Fruit fly (Drosophila melanogaster): ENCODE data around the gene CG6236.

- TF ChIP-seq OdsH (GFP tag; optimal IDR thresholded peaks at IDR 0.05), result no peak
- no peak for TF ChIP-seq ss (GFP tag; optimal IDR thresholded peaks at IDR 0.05)
- no peak for TF ChIP-seq Smox (GFP tag; optimal IDR thresholded peaks at IDR 0.05)
- TF ChIP-seq Met (GFP tag; optimal IDR thresholded peaks at IDR 0.05), result no peak
Observed at dm6 chr3R:15320747-15321085, 7.4 kb downstream of the CG6236 start, which contains the start of gene ear.
